Worm (Caenorhabditis elegans): ENCODE data around the gene sre-39.

DNA sequence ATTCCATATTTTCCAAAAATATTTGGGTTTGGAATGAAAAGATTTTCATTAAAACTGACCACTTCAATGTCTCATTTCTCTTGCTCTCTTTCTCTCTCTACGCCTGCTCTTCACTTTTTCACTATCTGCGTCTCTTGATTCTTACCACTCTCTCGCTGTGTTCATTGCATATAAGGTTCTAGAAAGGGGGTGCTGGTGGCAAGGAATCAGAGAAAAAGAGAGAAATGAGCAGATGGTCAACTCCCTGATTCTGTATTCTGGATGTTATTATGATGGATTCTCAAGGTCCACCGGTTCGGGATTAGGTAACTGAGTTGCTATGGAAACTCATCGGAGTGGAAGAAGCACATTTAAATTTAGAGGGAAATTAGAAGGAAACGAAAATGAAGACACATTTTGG lies 46.3 kb upstream of the sre-39 start:
- no peak for TF ChIP-seq W03F9.2 (tag; optimal IDR thresholded peaks at IDR 0.05)
- no peak for TF ChIP-seq him-1 (tag; optimal IDR thresholded peaks at IDR 0.05)
